Worm (Caenorhabditis elegans) whole organism, mixed stage, embryonic: ENCODE measurements around the gene R11E3.2.

Source experiments
- ceh-83 ChIP-seq: fragments of 200-800 bp; sonication (Bioruptor generic); optimal IDR thresholded peaks from 2 replicates; lab custom pipeline; 2018; ENCODE audit warnings: mild to moderate bottlenecking, missing genetic modification characterization, missing compliant biosample characterization
- lsy-2 ChIP-seq: fragments of 150-350 bp; optimal IDR thresholded peaks from 2 replicates; lab custom pipeline; 2014; ENCODE audit warnings: missing biosample characterization, missing genetic modification characterization
- nhr-237 ChIP-seq: fragments of 150-350 bp; optimal IDR thresholded peaks from 2 replicates; lab custom pipeline; 2014; ENCODE audit warnings: missing biosample characterization, missing genetic modification characterization
- pha-4 ChIP-seq: fragments of 150-350 bp; optimal IDR thresholded peaks from 2 replicates; lab custom pipeline; 2018; ENCODE audit warnings: missing biosample characterization, missing genetic modification reagents, missing genetic modification characterization
- snpc-4 ChIP-seq: fragments of 150-350 bp; optimal IDR thresholded peaks from 2 replicates; lab custom pipeline; 2014; ENCODE audit warnings: missing biosample characterization, missing genetic modification characterization
- unc-120 ChIP-seq: sonication (generic microtip); optimal IDR thresholded peaks from 2 replicates; lab custom pipeline; 2017; ENCODE audit warnings: missing genetic modification characterization, missing compliant biosample characterization; ENCODE audit not compliant: poor library complexity, severe bottlenecking
- unc-62 ChIP-seq: fragments of 150-350 bp; optimal IDR thresholded peaks from 2 replicates; lab custom pipeline; 2014; ENCODE audit warnings: missing biosample characterization, missing genetic modification reagents, missing genetic modification characterization

DNA sequence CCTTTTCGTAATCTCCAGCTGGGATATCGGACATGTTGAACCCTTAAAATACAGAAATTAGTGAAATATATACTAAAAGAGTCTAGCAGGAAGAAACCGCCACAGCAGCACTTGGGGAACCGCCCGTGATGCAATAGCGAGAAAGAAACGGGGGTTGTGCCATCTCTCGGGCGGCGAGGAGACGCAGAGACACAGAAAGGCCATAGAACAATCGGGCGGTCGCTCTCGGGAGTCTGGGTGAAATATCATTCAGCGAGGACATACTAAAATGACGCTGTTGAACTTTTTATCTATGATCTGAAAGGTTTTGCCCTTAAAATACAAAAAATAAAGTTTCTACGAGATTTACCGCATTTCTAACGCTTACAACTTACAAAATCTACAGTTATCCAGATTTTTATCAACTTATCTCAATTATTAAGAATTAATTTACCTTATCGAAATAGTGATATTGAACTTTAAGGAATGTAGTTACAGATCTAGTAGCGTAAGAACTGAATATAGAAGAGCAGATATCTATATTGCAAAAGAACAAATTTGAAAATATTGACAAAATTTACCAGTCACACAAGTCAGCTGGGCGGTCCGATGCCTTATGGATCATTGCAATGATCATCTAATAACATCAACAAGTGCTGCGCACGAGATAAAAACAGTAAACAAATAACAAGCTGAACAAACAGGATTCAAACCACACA, 23.3 kb upstream of the R11E3.2 start, which contains the start of gene cyc-2.1:
- peak; percentile 6 for TF ChIP-seq nhr-237 (tag; lab: Kevin White, UChicago)
- no peak for TF ChIP-seq snpc-4 (tag; lab: Kevin White, UChicago)
- TF ChIP-seq unc-120 (tag; lab: Kevin White, UChicago) = no peak
- TF ChIP-seq unc-62 (GFP tag; lab: Kevin White, UChicago) = no peak
- TF ChIP-seq pha-4 (tag; lab: Kevin White, UChicago) = peak; percentile 22
- TF ChIP-seq ceh-83 (GFP tag; lab: Kevin White, UChicago) = no peak
- peak; percentile 76 for TF ChIP-seq lsy-2
